Worm (Caenorhabditis elegans): ENCODE measurements around the gene fipr-20.
A peak's percentile ranks its signal among the peaks of the same experiment; 100 is the strongest.

Gene fipr-20

DNA sequence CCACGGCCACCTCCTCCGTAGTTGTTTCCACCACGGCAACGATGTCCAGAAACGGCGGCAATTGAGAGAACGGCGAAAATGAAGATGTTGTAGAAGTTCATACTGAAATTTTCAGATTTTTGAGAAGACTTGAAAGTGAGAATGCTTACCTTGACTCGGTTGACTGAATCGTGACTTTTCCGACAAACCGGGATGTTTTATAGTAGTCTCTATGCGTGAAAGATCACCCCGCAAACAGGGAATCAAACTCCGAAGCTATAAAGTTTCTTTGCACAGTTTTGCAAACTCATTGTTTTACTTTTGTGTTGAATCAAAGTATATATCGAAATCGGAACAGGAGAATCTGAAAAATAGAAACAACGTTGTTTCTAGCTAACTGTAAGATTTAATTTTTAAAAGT is at the start of gene fipr-20:
TSS of gene fipr-20 (minus strand) at position 101 of the 400 bp plus-strand sequence.
- TF ChIP-seq nfya-2 (GFP tag; IDR thresholded peaks at IDR 0.05) (no peak), lsy-27 (tag; optimal IDR thresholded peaks at IDR 0.05; ENCODE audit: borderline replicate concordance, insufficient read depth) (no peak), atf-7 (tag; optimal IDR thresholded peaks at IDR 0.05) (no peak), athp-1 (tag; optimal IDR thresholded peaks at IDR 0.05) (no peak), F57C9.4 (tag; optimal IDR thresholded peaks at IDR 0.05) (no peak), B0019.2 (GFP tag; conservative IDR thresholded peaks at IDR 0.05) (no peak), F49E8.2 (tag; optimal IDR thresholded peaks at IDR 0.05; ENCODE audit: insufficient read depth) (no peak), cebp-1 (GFP tag; IDR thresholded peaks at IDR 0.05) (no peak), cebp-1 (tag; optimal IDR thresholded peaks at IDR 0.05) (no peak), F52B5.7 (tag; optimal IDR thresholded peaks at IDR 0.05) (no peak), F37B4.10 (GFP tag; IDR thresholded peaks at IDR 0.05) (no peak), sdz-38 (tag; optimal IDR thresholded peaks at IDR 0.05) (no peak), efl-1 (GFP tag; optimal IDR thresholded peaks at IDR 0.05) (no peak), F33H1.4 (GFP tag; IDR thresholded peaks at IDR 0.05) (no peak), bed-2 (GFP tag; IDR thresholded peaks at IDR 0.05) (no peak), mcd-1 (GFP tag; IDR thresholded peaks at IDR 0.05) (no peak), tbp1 (GFP tag; optimal IDR thresholded peaks at IDR 0.05) (no peak), Y79H2A.3 (GFP tag; conservative IDR thresholded peaks at IDR 0.05) (no peak), F39B2.1 (GFP tag; IDR thresholded peaks at IDR 0.05) (no peak)

DNA sequence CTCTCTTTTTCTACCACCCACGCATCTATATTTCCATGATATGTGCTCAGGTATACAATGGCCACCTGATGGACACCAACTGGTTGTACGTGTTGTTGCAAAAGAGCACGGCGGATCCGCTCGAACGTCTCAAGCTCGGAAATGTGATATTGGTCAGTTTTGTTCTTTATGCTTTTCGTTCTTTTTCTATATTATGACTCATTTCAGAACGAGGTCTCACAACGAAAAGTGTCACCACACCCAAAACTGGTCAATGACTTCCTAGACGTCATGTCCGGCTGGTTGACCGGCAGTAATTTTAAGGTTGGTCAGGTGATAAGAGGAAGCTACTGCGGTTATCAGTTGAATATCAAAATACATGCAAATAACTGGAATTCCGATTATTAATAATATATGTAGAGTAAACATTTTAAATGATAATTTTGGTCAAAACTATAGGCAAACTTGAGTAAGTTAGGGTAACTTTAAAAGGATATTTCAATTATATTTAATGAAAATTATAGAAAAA is 46.0 kb upstream of the fipr-20 start, which contains the start of gene cls-1:
TSS of gene cls-1 (plus strand) at position 51 of the 508 bp plus-strand sequence.
- TF ChIP-seq Y53G8AR.9 (GFP tag; conservative IDR thresholded peaks at IDR 0.05) (no peak), efl-1 (GFP tag; optimal IDR thresholded peaks at IDR 0.05) (no peak), D2030.7 (GFP tag; IDR thresholded peaks at IDR 0.05) (no peak), nhr-80 (tag; optimal IDR thresholded peaks at IDR 0.05) (peak; percentile 30), Y67H2A.10 (GFP tag; conservative IDR thresholded peaks at IDR 0.05) (no peak), T07F8.4 (tag; optimal IDR thresholded peaks at IDR 0.05) (no peak), mcd-1 (GFP tag; IDR thresholded peaks at IDR 0.05) (no peak), nfya-1 (tag; optimal IDR thresholded peaks at IDR 0.05; ENCODE audit: borderline replicate concordance, insufficient read depth) (no peak), egrh-3 (GFP tag; IDR thresholded peaks at IDR 0.05) (no peak)

DNA sequence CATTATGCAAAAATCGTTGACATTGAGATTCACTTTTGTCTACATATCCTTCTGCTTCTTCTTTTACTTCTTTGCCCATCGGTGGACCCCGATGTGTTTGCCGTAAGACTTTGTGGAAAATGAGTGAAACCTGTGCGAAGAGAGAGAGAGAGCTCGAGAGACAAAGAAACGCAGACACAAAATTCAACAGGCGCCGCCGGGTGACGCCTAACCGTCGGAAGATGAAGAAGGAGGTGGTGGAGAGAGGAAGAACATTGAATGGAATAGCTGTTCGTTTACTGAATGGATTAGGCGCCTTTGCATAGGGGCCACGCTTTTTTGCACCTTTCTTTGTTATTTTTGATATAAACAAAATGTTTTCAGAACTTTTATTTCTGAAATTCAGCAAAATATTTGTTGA is 44.8 kb upstream of the fipr-20 start:
- no peak for TF ChIP-seq madf-10 (tag; optimal IDR thresholded peaks at IDR 0.05)
- no peak for TF ChIP-seq ets-4 (GFP tag; optimal IDR thresholded peaks at IDR 0.05)
- TF ChIP-seq zfh-2 (GFP tag; conservative IDR thresholded peaks at IDR 0.05), result 0 out of 2 replicates have a peak, but pooled peaks have one; percentile 31
- TF ChIP-seq ceh-79 (tag; optimal IDR thresholded peaks at IDR 0.05), result no peak
- no peak for TF ChIP-seq K12H6.12 (tag; optimal IDR thresholded peaks at IDR 0.05)
- no peak for TF ChIP-seq F39B2.1 (GFP tag; IDR thresholded peaks at IDR 0.05)
- no peak for TF ChIP-seq lsy-27 (tag; optimal IDR thresholded peaks at IDR 0.05; ENCODE audit: borderline replicate concordance, insufficient read depth)
- no peak for TF ChIP-seq ztf-28 (GFP tag; IDR thresholded peaks at IDR 0.05)

DNA sequence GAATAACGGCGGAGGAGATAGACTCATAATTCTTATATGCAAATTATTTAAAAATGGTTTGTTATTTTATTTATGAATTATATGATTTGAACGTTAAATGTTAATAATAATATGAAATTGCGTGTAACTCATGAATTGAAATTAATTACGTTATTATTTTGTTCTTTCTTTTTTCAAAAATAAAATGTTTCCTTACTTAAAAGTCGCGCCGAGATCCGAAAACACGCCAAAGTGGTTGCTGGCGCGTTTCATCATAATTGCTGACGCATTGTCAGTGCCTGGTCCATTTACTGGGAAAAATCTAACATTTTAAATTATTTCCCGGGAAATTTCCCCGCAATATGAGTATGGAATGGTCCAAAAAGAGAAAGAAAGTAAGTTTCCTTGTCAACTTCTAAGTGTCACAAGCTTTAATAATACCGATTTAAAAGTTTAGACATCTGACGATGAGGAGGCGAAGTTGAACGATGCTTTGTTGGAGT is 37.3 kb upstream of the fipr-20 start, which contains the start of the genes C07H6.9 and sap-140:
TSS of gene C07H6.9 (minus strand) at position 51 of the 482 bp plus-strand sequence.
TSS of gene sap-140 (plus strand) at position 318 of the 482 bp plus-strand sequence.
- no peak for TF ChIP-seq ztf-6 (GFP tag; IDR thresholded peaks at IDR 0.05)
- no peak for TF ChIP-seq xnd-1 (tag; optimal IDR thresholded peaks at IDR 0.05)
- TF ChIP-seq mcd-1 (GFP tag; IDR thresholded peaks at IDR 0.05), result peak; percentile 79
- no peak for TF ChIP-seq Y67H2A.10 (GFP tag; conservative IDR thresholded peaks at IDR 0.05)
- TF ChIP-seq aptf-2 (GFP tag; conservative IDR thresholded peaks at IDR 0.05), result no peak
- peak; percentile 1 for TF ChIP-seq atf-7 (tag; optimal IDR thresholded peaks at IDR 0.05)
- TF ChIP-seq ceh-91 (GFP tag; IDR thresholded peaks at IDR 0.05), result peak; percentile 53
- TF ChIP-seq tbx-9 (tag; optimal IDR thresholded peaks at IDR 0.05; ENCODE audit: borderline replicate concordance), result no peak
- TF ChIP-seq athp-1 (tag; optimal IDR thresholded peaks at IDR 0.05), result no peak
- TF ChIP-seq ceh-79 (tag; optimal IDR thresholded peaks at IDR 0.05), result no peak
- peak; percentile 64; the same call in 1 of the 2 replicates for TF ChIP-seq pbrm-1 (GFP tag; IDR thresholded peaks at IDR 0.05)
- TF ChIP-seq madf-6 (GFP tag; IDR thresholded peaks at IDR 0.05), result peak; percentile 62
- TF ChIP-seq gei-17 (GFP tag; optimal IDR thresholded peaks at IDR 0.05), result no peak
- peak; percentile 84 for TF ChIP-seq efl-1 (GFP tag; optimal IDR thresholded peaks at IDR 0.05)
- TF ChIP-seq dox-1 (GFP tag; IDR thresholded peaks at IDR 0.05), result peak; percentile 83
- TF ChIP-seq unc-130 (GFP tag; optimal IDR thresholded peaks at IDR 0.05), result no peak
- peak; percentile 72; the same call in 1 of the 2 replicates for TF ChIP-seq madf-3 (GFP tag; IDR thresholded peaks at IDR 0.05)
- TF ChIP-seq lag-1 (GFP tag; IDR thresholded peaks at IDR 0.05), result no peak

Data from whole organism, young adult.